Worm (Caenorhabditis elegans): ENCODE measurements around the gene ddx-46.
A peak's percentile ranks its signal among the peaks of the same experiment; 100 is the strongest.

The ddx-46 gene

DNA sequence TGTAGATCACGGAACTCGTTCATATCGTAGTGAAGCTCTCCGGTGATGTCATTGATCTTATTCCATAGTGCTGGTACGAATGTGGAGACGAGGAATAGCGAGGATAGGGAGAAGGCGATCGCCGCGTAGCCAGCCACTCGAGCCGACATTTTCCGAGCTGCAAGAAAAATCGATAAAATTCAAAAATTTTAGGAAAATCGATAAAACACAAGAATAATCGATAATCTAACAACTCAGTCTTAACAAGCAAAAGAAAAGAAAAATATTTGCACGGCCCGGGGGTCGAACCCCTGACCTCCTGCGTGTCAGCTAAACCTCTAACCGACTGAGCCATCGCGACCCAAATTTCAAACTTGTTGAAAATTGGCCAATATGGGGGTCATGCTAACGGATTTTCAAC, 45.7 kb upstream of the ddx-46 start, which contains the start of gene col-104:
col-104 (minus strand) TSS at position 159 of the 400 bp plus-strand sequence.
- TF ChIP-seq ceh-6 (GFP tag; optimal IDR thresholded peaks at IDR 0.05): no peak
- TF ChIP-seq che-1 (tag; optimal IDR thresholded peaks at IDR 0.05): no peak
- no peak for TF ChIP-seq eyg-1 (tag; optimal IDR thresholded peaks at IDR 0.05)
- peak; percentile 14 for TF ChIP-seq ceh-48 (tag; optimal IDR thresholded peaks at IDR 0.05)
- no peak for TF ChIP-seq pat-9 (tag; optimal IDR thresholded peaks at IDR 0.05)
- no peak for TF ChIP-seq ceh-34 (tag; optimal IDR thresholded peaks at IDR 0.05)
- no peak for TF ChIP-seq hlh-6 (tag; optimal IDR thresholded peaks at IDR 0.05)

DNA sequence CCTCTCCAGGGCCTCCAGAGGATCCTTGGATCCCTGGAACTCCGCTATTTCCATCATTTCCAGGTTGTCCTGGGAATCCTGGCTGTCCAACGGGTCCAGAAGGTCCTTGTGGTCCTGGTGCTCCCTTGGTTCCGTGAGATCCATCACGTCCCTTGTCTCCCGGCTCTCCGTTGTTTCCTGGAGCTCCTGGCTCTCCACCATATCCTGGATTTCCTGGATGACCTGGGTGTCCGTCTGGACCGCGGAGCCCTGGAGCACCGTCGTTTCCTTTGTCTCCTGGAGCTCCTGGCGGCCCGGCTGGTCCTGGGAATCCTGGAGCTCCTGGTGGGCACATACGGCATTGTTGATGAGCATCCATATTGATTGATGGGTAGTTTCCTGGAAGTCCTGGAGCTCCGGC, 44.4 kb upstream of the ddx-46 start:
- TF ChIP-seq ref-2 (tag; optimal IDR thresholded peaks at IDR 0.05) (peak; percentile 33), lin-11 (tag; optimal IDR thresholded peaks at IDR 0.05) (no peak), C08G9.2 (tag; optimal IDR thresholded peaks at IDR 0.05) (peak; percentile 20)

ce11 chrIV:1349352-1349751, 39.9 kb upstream of the ddx-46 start:
- TF ChIP-seq ceh-14 (tag; optimal IDR thresholded peaks at IDR 0.05) (no peak), pros-1 (tag; optimal IDR thresholded peaks at IDR 0.05) (no peak), rnt-1 (tag; optimal IDR thresholded peaks at IDR 0.05) (no peak), ceh-2 (tag; optimal IDR thresholded peaks at IDR 0.05) (no peak), mec-3 (tag; optimal IDR thresholded peaks at IDR 0.05; ENCODE audit: borderline replicate concordance) (no peak), unc-42 (tag; optimal IDR thresholded peaks at IDR 0.05) (no peak), gmeb-2 (tag; optimal IDR thresholded peaks at IDR 0.05) (no peak), C38D4.7 (GFP tag; optimal IDR thresholded peaks at IDR 0.05) (no peak), sox-4 (tag; optimal IDR thresholded peaks at IDR 0.05) (no peak), C08G9.2 (tag; optimal IDR thresholded peaks at IDR 0.05) (no peak), unc-86 (tag; optimal IDR thresholded peaks at IDR 0.05) (no peak), ceh-9 (tag; optimal IDR thresholded peaks at IDR 0.05) (no peak), elt-2 (tag; optimal IDR thresholded peaks at IDR 0.05) (no peak), ceh-30 (tag; optimal IDR thresholded peaks at IDR 0.05) (no peak), dve-1 (tag; optimal IDR thresholded peaks at IDR 0.05) (no peak), unc-3 (GFP tag; conservative IDR thresholded peaks at IDR 0.05) (no peak), unc-3 (tag; optimal IDR thresholded peaks at IDR 0.05) (no peak), pha-4 (tag; optimal IDR thresholded peaks at IDR 0.05) (no peak), ttx-3 (tag; optimal IDR thresholded peaks at IDR 0.05) (no peak), hlh-8 (tag; optimal IDR thresholded peaks at IDR 0.05) (no peak), ceh-48 (tag; optimal IDR thresholded peaks at IDR 0.05) (no peak)

DNA sequence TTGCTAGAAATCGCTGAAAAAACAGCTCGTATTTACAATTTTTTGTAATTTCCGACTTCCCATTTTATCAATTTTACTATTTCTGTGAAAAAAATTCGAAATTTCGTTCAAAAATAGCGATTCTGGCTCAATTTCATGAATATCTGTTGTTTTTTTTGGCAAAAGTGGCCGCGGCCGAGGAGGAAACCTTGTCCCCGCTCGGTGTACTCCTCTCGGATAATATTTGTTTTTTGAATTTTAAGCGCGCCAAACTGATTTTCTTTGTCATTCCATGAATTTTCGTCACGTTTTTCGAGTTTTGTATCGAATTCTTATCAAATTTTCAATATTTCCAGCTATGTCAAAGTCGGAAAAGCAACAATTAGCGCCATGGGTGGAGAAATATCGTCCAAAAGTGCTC, 37.5 kb upstream of the ddx-46 start, which contains the start of gene rfc-2:
rfc-2 (plus strand) TSS at position 334 of the 400 bp plus-strand sequence.
- TF ChIP-seq hlh-15 (tag; optimal IDR thresholded peaks at IDR 0.05) (no peak), ceh-2 (tag; optimal IDR thresholded peaks at IDR 0.05) (peak; percentile 55), odd-2 (tag; optimal IDR thresholded peaks at IDR 0.05) (no peak), unc-86 (tag; optimal IDR thresholded peaks at IDR 0.05) (no peak), ets-4 (tag; optimal IDR thresholded peaks at IDR 0.05) (peak; percentile 51), ceh-6 (GFP tag; optimal IDR thresholded peaks at IDR 0.05) (no peak), C08G9.2 (tag; optimal IDR thresholded peaks at IDR 0.05) (peak; percentile 73), pha-2 (tag; optimal IDR thresholded peaks at IDR 0.05) (no peak), nhr-232 (tag; optimal IDR thresholded peaks at IDR 0.05) (no peak), fkh-6 (tag; optimal IDR thresholded peaks at IDR 0.05) (no peak), ceh-19 (GFP tag; optimal IDR thresholded peaks at IDR 0.05) (no peak), hlh-30 (tag; optimal IDR thresholded peaks at IDR 0.05; ENCODE audit: insufficient read depth) (no peak), lin-11 (tag; optimal IDR thresholded peaks at IDR 0.05) (no peak), zip-5 (tag; optimal IDR thresholded peaks at IDR 0.05) (peak; percentile 15), elt-4 (tag; optimal IDR thresholded peaks at IDR 0.05) (no peak), sox-4 (tag; optimal IDR thresholded peaks at IDR 0.05) (no peak), lim-6 (tag; optimal IDR thresholded peaks at IDR 0.05) (no peak), ama-1 (optimal IDR thresholded peaks at IDR 0.05) (no peak), pat-9 (tag; optimal IDR thresholded peaks at IDR 0.05) (no peak), C38D4.7 (GFP tag; optimal IDR thresholded peaks at IDR 0.05) (no peak), ceh-34 (tag; optimal IDR thresholded peaks at IDR 0.05) (no peak), pqm-1 (tag; optimal IDR thresholded peaks at IDR 0.05) (no peak), K09A11.1 (tag; optimal IDR thresholded peaks at IDR 0.05; ENCODE audit: insufficient read depth) (no peak), fkh-10 (GFP tag; optimal IDR thresholded peaks at IDR 0.05) (no peak), ahr-1 (tag; optimal IDR thresholded peaks at IDR 0.05) (no peak), unc-42 (tag; optimal IDR thresholded peaks at IDR 0.05) (no peak), sox-2 (GFP tag; IDR thresholded peaks at IDR 0.05) (no peak), ref-2 (tag; optimal IDR thresholded peaks at IDR 0.05) (no peak), dmd-4 (tag; optimal IDR thresholded peaks at IDR 0.05; ENCODE audit: borderline replicate concordance) (no peak), pros-1 (tag; optimal IDR thresholded peaks at IDR 0.05) (no peak), ceh-48 (tag; optimal IDR thresholded peaks at IDR 0.05) (no peak), elt-2 (tag; optimal IDR thresholded peaks at IDR 0.05) (no peak)
